Fruit fly (Drosophila melanogaster) Kc167 (cell line): ENCODE data around the gene CG4198.

Experiments
- Myc ChIP-seq: fragments of >200 bp; optimal IDR thresholded peaks from 2 replicates; lab custom pipeline; 2017; ENCODE audit warnings: missing external identifiers
- Sin3A ChIP-seq: fragments of >200 bp; optimal IDR thresholded peaks from 2 replicates; lab custom pipeline; 2018; ENCODE audit warnings: missing external identifiers
- h ChIP-seq: fragments of >200 bp; optimal IDR thresholded peaks from 3 replicates; lab custom pipeline; 2018; ENCODE audit warnings: missing external identifiers
- insv ChIP-seq: fragments of >200 bp; optimal IDR thresholded peaks from 3 replicates; lab custom pipeline; 2018; ENCODE audit warnings: missing external identifiers
- psq ChIP-seq: fragments of >200 bp; optimal IDR thresholded peaks from 2 replicates; lab custom pipeline; 2017; ENCODE audit warnings: missing external identifiers
- ttk ChIP-seq: sonication (Bioruptor generic); optimal IDR thresholded peaks from 2 replicates; lab custom pipeline; 2017; ENCODE audit warnings: missing external identifiers

DNA sequence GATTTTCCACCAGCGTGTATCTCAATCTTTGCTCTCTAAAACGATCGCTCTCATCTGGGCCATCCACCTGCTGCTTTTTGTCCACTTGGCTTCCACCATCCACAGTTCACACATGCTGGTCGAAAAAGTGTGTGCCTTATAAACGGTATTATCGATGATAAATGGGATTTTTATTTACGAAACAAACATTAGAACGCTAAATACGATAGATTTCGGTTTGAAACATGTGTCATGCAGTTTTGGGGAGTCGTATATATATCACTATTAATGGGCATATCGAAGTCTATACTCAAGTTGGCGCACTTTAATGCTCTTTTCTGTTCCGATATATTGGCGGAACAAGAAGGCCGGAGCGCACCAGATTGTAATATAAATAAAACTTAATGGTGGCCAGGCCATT is 44.0 kb downstream of the CG4198 start:
- no peak for TF ChIP-seq psq (lab: Kevin White, UChicago)
- TF ChIP-seq h (lab: Kevin White, UChicago) = no peak
- TF ChIP-seq insv (lab: Kevin White, UChicago) = no peak
- TF ChIP-seq ttk (lab: Kevin White, UChicago) = no peak
- no peak for TF ChIP-seq Sin3A (lab: Kevin White, UChicago)
- no peak for TF ChIP-seq Myc (lab: Kevin White, UChicago)
